Fruit fly (Drosophila melanogaster) whole organism, embryonic: Measurements from ENCODE around the gene Usp30.

Experiments used
- Adf1 ChIP-seq: fragments of 200-800 bp; sonication (Bioruptor generic); IDR thresholded peaks from 2 replicates; pipeline ENCODE4 v1.3.6; 2022; ENCODE audit warnings: missing biosample characterization, missing genetic modification characterization
- Asciz ChIP-seq: fragments of 200-800 bp; sonication (Bioruptor generic); optimal IDR thresholded peaks from 2 replicates; lab custom pipeline; 2017; ENCODE audit warnings: missing biosample characterization, mild to moderate bottlenecking, missing genetic modification characterization, missing genetic modification reagents
- Blimp-1 ChIP-seq: fragments of 200-800 bp; sonication (Bioruptor generic); optimal IDR thresholded peaks from 3 replicates; lab custom pipeline; 2018; ENCODE audit warnings: missing biosample characterization, missing genetic modification characterization, mild to moderate bottlenecking, moderate library complexity, missing genetic modification reagents
- CG10321 ChIP-seq: fragments of 200-800 bp; sonication (Bioruptor generic); IDR thresholded peaks from 2 replicates; pipeline ENCODE4 v1.3.6; 2022; ENCODE audit warnings: missing biosample characterization, missing genetic modification characterization
- CG10462 ChIP-seq: fragments of 200-800 bp; sonication (Bioruptor generic); optimal IDR thresholded peaks from 2 replicates; lab custom pipeline; 2016; ENCODE audit warnings: missing biosample characterization, missing genetic modification characterization
- CG10543 ChIP-seq: fragments of 200-800 bp; sonication (Bioruptor generic); optimal IDR thresholded peaks from 3 replicates; lab custom pipeline; 2017; ENCODE audit warnings: missing biosample characterization, mild to moderate bottlenecking, missing genetic modification characterization, moderate library complexity
- CG12155 ChIP-seq: fragments of 200-800 bp; sonication (Bioruptor generic); optimal IDR thresholded peaks from 3 replicates; lab custom pipeline; 2016; ENCODE audit warnings: missing biosample characterization, missing genetic modification characterization
- CG12299 ChIP-seq: fragments of 200-800 bp; sonication (Bioruptor generic); optimal IDR thresholded peaks from 2 replicates; lab custom pipeline; 2018; ENCODE audit warnings: missing biosample characterization, mild to moderate bottlenecking, missing genetic modification characterization
- CG12769 ChIP-seq: fragments of 200-800 bp; sonication (Bioruptor generic); optimal IDR thresholded peaks from 2 replicates; lab custom pipeline; 2019; ENCODE audit warnings: missing biosample characterization, mild to moderate bottlenecking, missing genetic modification characterization, moderate library complexity
- CG13296 ChIP-seq: fragments of 200-800 bp; sonication (Bioruptor generic); optimal IDR thresholded peaks from 3 replicates; lab custom pipeline; 2018; ENCODE audit warnings: missing biosample characterization, mild to moderate bottlenecking, missing genetic modification characterization
- CG15601 ChIP-seq: fragments of 200-800 bp; sonication (Bioruptor generic); optimal IDR thresholded peaks from 3 replicates; lab custom pipeline; 2019; ENCODE audit warnings: missing biosample characterization, mild to moderate bottlenecking, missing genetic modification characterization, moderate library complexity
- CG15696 ChIP-seq: fragments of 200-800 bp; sonication (Bioruptor generic); optimal IDR thresholded peaks from 2 replicates; lab custom pipeline; 2019; ENCODE audit warnings: missing biosample characterization, mild to moderate bottlenecking, missing genetic modification characterization, moderate library complexity
- CG2116 ChIP-seq: fragments of 200-800 bp; sonication (Bioruptor generic); optimal IDR thresholded peaks from 3 replicates; lab custom pipeline; 2018; ENCODE audit warnings: missing biosample characterization, mild to moderate bottlenecking, missing genetic modification characterization
- CG2202 ChIP-seq: fragments of 200-800 bp; sonication (Bioruptor generic); optimal IDR thresholded peaks from 2 replicates; lab custom pipeline; 2018; ENCODE audit warnings: missing biosample characterization, mild to moderate bottlenecking, missing genetic modification characterization
- CG2889 ChIP-seq: fragments of 200-800 bp; sonication (Bioruptor generic); IDR thresholded peaks from 3 replicates; pipeline ENCODE4 v1.3.6; 2022; ENCODE audit warnings: missing biosample characterization, missing genetic modification characterization
- CG30403 ChIP-seq: fragments of 200-800 bp; sonication (Bioruptor generic); optimal IDR thresholded peaks from 3 replicates; lab custom pipeline; 2016; ENCODE audit warnings: missing biosample characterization, missing genetic modification characterization
- CG31441 ChIP-seq: fragments of 200-800 bp; sonication (Bioruptor generic); IDR thresholded peaks from 2 replicates; pipeline ENCODE4 v1.3.6; 2022; ENCODE audit warnings: missing biosample characterization, missing genetic modification characterization
- CG32532 ChIP-seq: fragments of 200-800 bp; sonication (Bioruptor generic); IDR thresholded peaks from 2 replicates; pipeline ENCODE4 v1.3.6; 2022; ENCODE audit warnings: missing biosample characterization, missing genetic modification characterization
- CG5180 ChIP-seq: fragments of 200-800 bp; sonication (Bioruptor generic); optimal IDR thresholded peaks from 3 replicates; lab custom pipeline; 2017; ENCODE audit warnings: missing biosample characterization, missing genetic modification characterization, mild to moderate bottlenecking, moderate library complexity, missing genetic modification reagents
- CG5953 ChIP-seq: fragments of 200-800 bp; sonication (Bioruptor generic); IDR thresholded peaks from 2 replicates; pipeline ENCODE4 v1.3.6; 2022; ENCODE audit warnings: missing biosample characterization, missing genetic modification characterization
- CG7271 ChIP-seq: fragments of 200-800 bp; sonication (Bioruptor generic); optimal IDR thresholded peaks from 2 replicates; lab custom pipeline; 2018; ENCODE audit warnings: missing biosample characterization, mild to moderate bottlenecking, missing genetic modification characterization, moderate library complexity
- Dbx ChIP-seq: fragments of 200-800 bp; sonication (Bioruptor generic); IDR thresholded peaks from 3 replicates; pipeline ENCODE4 v1.3.6; 2022; ENCODE audit warnings: missing biosample characterization, missing genetic modification characterization
- Dll ChIP-seq: fragments of 200-800 bp; sonication (Bioruptor generic); IDR thresholded peaks from 4 replicates; pipeline ENCODE4 v1.3.6; 2022; ENCODE audit warnings: missing biosample characterization, missing genetic modification characterization; ENCODE audit not compliant: partially characterized antibody
- HHEX ChIP-seq: fragments of 200-800 bp; sonication (Bioruptor generic); optimal IDR thresholded peaks from 3 replicates; lab custom pipeline; 2017; ENCODE audit warnings: missing biosample characterization, mild to moderate bottlenecking, missing genetic modification characterization, missing genetic modification reagents
- HLH3B ChIP-seq: fragments of 200-800 bp; sonication (Bioruptor generic); IDR thresholded peaks from 2 replicates; pipeline ENCODE4 v1.3.6; 2022; ENCODE audit warnings: missing biosample characterization, missing genetic modification characterization
- Hmr ChIP-seq: fragments of 200-800 bp; sonication (Bioruptor generic); optimal IDR thresholded peaks from 3 replicates; lab custom pipeline; 2017; ENCODE audit warnings: mild to moderate bottlenecking, missing biosample characterization, missing genetic modification reagents, missing genetic modification characterization
- Max ChIP-seq: fragments of 200-800 bp; sonication (Bioruptor generic); optimal IDR thresholded peaks from 2 replicates; lab custom pipeline; 2016; ENCODE audit warnings: missing biosample characterization, mild to moderate bottlenecking, missing genetic modification characterization
- Mes4 ChIP-seq: fragments of 200-800 bp; sonication (Bioruptor generic); optimal IDR thresholded peaks from 2 replicates; lab custom pipeline; 2016; ENCODE audit warnings: missing biosample characterization, missing genetic modification characterization
- Mrtf ChIP-seq: fragments of 200-800 bp; sonication (Bioruptor generic); IDR thresholded peaks from 3 replicates; pipeline ENCODE4 v1.3.6; 2022; ENCODE audit warnings: missing biosample characterization, missing genetic modification characterization
- Nf-YB ChIP-seq: fragments of 200-800 bp; sonication (Bioruptor generic); optimal IDR thresholded peaks from 3 replicates; lab custom pipeline; 2019; ENCODE audit warnings: missing biosample characterization, mild to moderate bottlenecking, missing genetic modification characterization, moderate library complexity
- Ravus ChIP-seq: fragments of 200-800 bp; sonication (Bioruptor generic); IDR thresholded peaks from 2 replicates; pipeline ENCODE4 v1.3.6; 2022; ENCODE audit warnings: missing biosample characterization, missing genetic modification characterization
- Rx ChIP-seq: fragments of 200-800 bp; sonication (Bioruptor generic); IDR thresholded peaks from 2 replicates; pipeline ENCODE4 v1.3.6; 2022; ENCODE audit warnings: missing biosample characterization, missing genetic modification characterization
- Sox100B ChIP-seq: fragments of 200-800 bp; sonication (Bioruptor generic); optimal IDR thresholded peaks from 3 replicates; lab custom pipeline; 2018; ENCODE audit warnings: missing biosample characterization, mild to moderate bottlenecking, missing genetic modification characterization
- ash1 ChIP-seq: fragments of 200-800 bp; sonication (Bioruptor generic); optimal IDR thresholded peaks from 2 replicates; lab custom pipeline; 2018; ENCODE audit warnings: missing biosample characterization, mild to moderate bottlenecking, missing genetic modification characterization
- ato ChIP-seq: fragments of 200-800 bp; sonication (Bioruptor generic); IDR thresholded peaks from 2 replicates; pipeline ENCODE4 v1.3.6; 2022; ENCODE audit warnings: missing biosample characterization, missing genetic modification characterization; ENCODE audit not compliant: partially characterized antibody
- bigmax ChIP-seq: fragments of 200-800 bp; sonication (Bioruptor generic); optimal IDR thresholded peaks from 2 replicates; lab custom pipeline; 2018; ENCODE audit warnings: missing biosample characterization, mild to moderate bottlenecking, missing genetic modification characterization
- crol ChIP-seq: fragments of 200-800 bp; sonication (Bioruptor generic); IDR thresholded peaks from 2 replicates; pipeline ENCODE4 v1.3.6; 2022; ENCODE audit warnings: missing biosample characterization, missing genetic modification characterization
- dan ChIP-seq: fragments of 200-800 bp; sonication (Bioruptor generic); IDR thresholded peaks from 2 replicates; pipeline ENCODE4 v1.3.6; 2022; ENCODE audit warnings: missing biosample characterization, missing genetic modification characterization
- danr ChIP-seq: fragments of 200-800 bp; sonication (Bioruptor generic); IDR thresholded peaks from 2 replicates; pipeline ENCODE4 v1.3.6; 2022; ENCODE audit warnings: missing biosample characterization, missing genetic modification characterization
- dimm ChIP-seq: fragments of 200-800 bp; sonication (Bioruptor generic); IDR thresholded peaks from 2 replicates; pipeline ENCODE4 v1.3.6; 2022; ENCODE audit warnings: missing biosample characterization, missing genetic modification characterization
- exex ChIP-seq: fragments of 200-800 bp; sonication (Bioruptor generic); optimal IDR thresholded peaks from 4 replicates; lab custom pipeline; 2018; ENCODE audit warnings: missing biosample characterization, mild to moderate bottlenecking, missing genetic modification characterization, moderate library complexity
- fu2 ChIP-seq: fragments of 200-800 bp; sonication (Bioruptor generic); optimal IDR thresholded peaks from 2 replicates; lab custom pipeline; 2016; ENCODE audit warnings: missing biosample characterization, missing genetic modification characterization
- hkb ChIP-seq, 2 experiments: fragments of 200-800 bp in 1 of 2; fragments of >200 bp in 1 of 2; sonication (Bioruptor generic) in 1 of 2; IDR thresholded peaks in 1 of 2; optimal IDR thresholded peaks in 1 of 2; 2 replicates each; pipeline versions ENCODE4 v1.3.6 to Lab custom; 2017 to 2022; ENCODE audit warnings: missing biosample characterization in 1 of 2, missing genetic modification characterization in 1 of 2
- lab ChIP-seq: fragments of 200-800 bp; sonication (Bioruptor generic); optimal IDR thresholded peaks from 3 replicates; lab custom pipeline; 2017; ENCODE audit warnings: missing biosample characterization, missing genetic modification characterization, mild to moderate bottlenecking, moderate library complexity, missing genetic modification reagents
- pnt ChIP-seq: fragments of 200-800 bp; sonication (Bioruptor generic); optimal IDR thresholded peaks from 3 replicates; lab custom pipeline; 2016; ENCODE audit warnings: missing biosample characterization, missing genetic modification characterization
- rib ChIP-seq: fragments of 200-800 bp; sonication (Bioruptor generic); IDR thresholded peaks from 2 replicates; pipeline ENCODE4 v1.3.6; 2022; ENCODE audit warnings: missing biosample characterization, missing genetic modification characterization
- tll ChIP-seq, 2 experiments: fragments of 200-800 bp in 1 of 2; fragments of >200 bp in 1 of 2; sonication (Bioruptor generic) in 1 of 2; optimal IDR thresholded peaks; 2 replicates each; lab custom pipeline; 2017 to 2019; ENCODE audit warnings: missing biosample characterization in 2 of 2, missing genetic modification characterization in 2 of 2, mild to moderate bottlenecking in 1 of 2, moderate library complexity in 1 of 2
- twi ChIP-seq: fragments of 200-800 bp; optimal IDR thresholded peaks from 2 replicates; lab custom pipeline; 2019; ENCODE audit warnings: missing biosample characterization, mild to moderate bottlenecking, missing genetic modification characterization, moderate library complexity

The Usp30 gene

DNA sequence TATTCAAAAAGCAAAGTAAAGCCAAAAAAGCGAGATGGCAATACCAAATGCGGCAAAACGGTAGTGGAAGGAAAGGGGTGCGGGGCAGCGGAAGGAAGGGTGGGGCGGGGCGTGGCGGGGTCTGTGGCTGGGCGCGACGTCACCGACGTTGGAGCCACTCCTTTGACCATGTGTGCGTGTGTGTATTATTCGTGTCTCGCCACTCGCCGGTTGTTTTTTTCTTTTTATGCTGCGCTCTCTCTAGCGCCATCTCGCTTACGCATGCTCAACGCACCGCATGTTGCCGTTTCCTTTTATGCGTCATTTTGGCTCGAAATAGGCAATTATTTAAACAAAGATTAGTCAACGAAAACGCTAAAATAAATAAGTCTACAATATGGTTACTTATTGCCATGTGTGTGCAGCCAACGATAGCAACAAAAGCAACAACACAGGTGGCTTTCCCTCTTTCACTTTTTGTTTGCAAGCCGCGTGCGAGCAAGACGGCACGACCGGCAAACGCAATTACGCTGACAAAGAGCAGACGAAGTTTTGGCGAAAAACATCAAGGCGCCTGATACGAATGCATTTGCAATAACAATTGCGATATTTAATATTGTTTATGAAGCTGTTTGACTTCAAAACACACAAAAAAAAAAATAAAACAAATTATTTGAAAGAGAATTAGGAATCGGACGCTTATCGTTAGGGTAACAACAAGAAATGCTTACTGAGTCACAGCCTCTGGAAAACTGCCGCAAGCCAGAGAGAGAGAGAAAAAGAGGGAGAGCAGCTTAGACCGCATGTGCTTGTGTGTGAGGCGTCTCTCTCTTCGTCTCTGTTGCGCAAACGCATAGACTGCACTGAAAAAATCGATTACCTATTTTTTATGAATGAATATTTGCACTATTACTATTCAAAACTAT lies 19.9 kb upstream of the Usp30 start (continued):
- no peak for TF ChIP-seq CG2116
- peak; percentile 29; the same call in 1 of the 3 replicates for TF ChIP-seq Mrtf (GFP tag; lab: Robert Waterston, UW)
- TF ChIP-seq Adf1: peak; percentile 66
- peak; percentile 6 for TF ChIP-seq exex (tag; lab: Kevin White, UChicago)
- peak; percentile 30 for TF ChIP-seq Hmr (GFP tag; lab: Kevin White, UChicago)
- TF ChIP-seq CG12155 (GFP tag; lab: Kevin White, UChicago): peak; percentile 93
- no peak for TF ChIP-seq pnt
- no peak for TF ChIP-seq hkb (optimal IDR thresholded peaks at IDR 0.05; lab: Kevin White, UChicago)
- TF ChIP-seq hkb (GFP tag; IDR thresholded peaks at IDR 0.05; lab: Robert Waterston, UW): 0 out of 2 replicates have a peak, but pooled peaks have one; percentile 14
- no peak for TF ChIP-seq HLH3B
- TF ChIP-seq CG15601 (tag; lab: Kevin White, UChicago): peak; percentile 6
- TF ChIP-seq tll (GFP tag; optimal IDR thresholded peaks at IDR 0.05; lab: Kevin White, UChicago): peak in 1 of 2 experiments; percentile 16
- peak; percentile 22 for TF ChIP-seq ash1 (GFP tag; lab: Kevin White, UChicago)
- TF ChIP-seq CG5953 (GFP tag; lab: Robert Waterston, UW): no peak
- peak; percentile 6; the same call in 1 of the 2 replicates for TF ChIP-seq CG32532
- TF ChIP-seq Max (GFP tag; lab: Kevin White, UChicago): no peak
- no peak for TF ChIP-seq Dll (GFP tag; lab: Robert Waterston, UW)
- TF ChIP-seq Asciz (GFP tag; lab: Kevin White, UChicago): no peak
- TF ChIP-seq rib: peak; percentile 71
- peak; percentile 100 for TF ChIP-seq crol (GFP tag; lab: Robert Waterston, UW)
- TF ChIP-seq CG31441 (GFP tag; lab: Robert Waterston, UW): no peak
- no peak for TF ChIP-seq fu2 (GFP tag; lab: Kevin White, UChicago)
- TF ChIP-seq CG10462 (GFP tag; lab: Kevin White, UChicago): no peak
- no peak; the same call in 1 of the 3 replicates for TF ChIP-seq Dbx
- TF ChIP-seq Ravus: no peak
- TF ChIP-seq CG2202 (tag; lab: Kevin White, UChicago): no peak
- no peak for TF ChIP-seq Sox100B
- peak; percentile 68 for TF ChIP-seq CG10321 (GFP tag; lab: Robert Waterston, UW)
- peak; percentile 70 for TF ChIP-seq twi (tag; lab: Kevin White, UChicago)
- TF ChIP-seq dan (GFP tag; lab: Robert Waterston, UW): no peak
- TF ChIP-seq CG12299 (tag; lab: Kevin White, UChicago): peak; percentile 15
- no peak for TF ChIP-seq dimm (GFP tag; lab: Robert Waterston, UW)
- TF ChIP-seq Nf-YB (GFP tag; lab: Kevin White, UChicago): peak; percentile 22
- no peak for TF ChIP-seq CG2889 (GFP tag; lab: Robert Waterston, UW)
- TF ChIP-seq HHEX (GFP tag; lab: Kevin White, UChicago): peak; percentile 26
- peak; percentile 61 for TF ChIP-seq lab (GFP tag; lab: Kevin White, UChicago)
- TF ChIP-seq ato (GFP tag; lab: Robert Waterston, UW): no peak
- TF ChIP-seq CG15696 (tag; lab: Kevin White, UChicago): peak; percentile 22
- TF ChIP-seq Blimp-1: peak; percentile 27
- TF ChIP-seq danr: no peak
- peak; percentile 77 for TF ChIP-seq CG10543 (GFP tag; lab: Kevin White, UChicago)
- no peak for TF ChIP-seq bigmax (GFP tag; lab: Kevin White, UChicago)
- TF ChIP-seq Mes4 (GFP tag; lab: Kevin White, UChicago): no peak
- no peak for TF ChIP-seq CG7271
- TF ChIP-seq CG30403 (GFP tag; lab: Kevin White, UChicago): no peak
- peak; percentile 26 for TF ChIP-seq CG13296 (GFP tag; lab: Kevin White, UChicago)
- no peak for TF ChIP-seq CG5180
- peak; percentile 53 for TF ChIP-seq CG12769 (tag; lab: Kevin White, UChicago)
- no peak for TF ChIP-seq Rx
